Fruit fly (Drosophila melanogaster) Kc167 (cell line): Measurements from ENCODE around the gene U2af38.

Experiments
- psq ChIP-seq: fragments of >200 bp; optimal IDR thresholded peaks from 2 replicates; lab custom pipeline; 2017; ENCODE audit warnings: missing external identifiers
- ttk ChIP-seq: sonication (Bioruptor generic); optimal IDR thresholded peaks from 2 replicates; lab custom pipeline; 2017; ENCODE audit warnings: missing external identifiers

- no peak for TF ChIP-seq ttk (lab: Kevin White, UChicago)
- TF ChIP-seq psq (lab: Kevin White, UChicago): peak; percentile 25
Observed at dm6 chr2L:249048-249825, 45.2 kb downstream of the U2af38 start.
